Worm (Caenorhabditis elegans) whole organism, early embryonic: ENCODE data around the gene nspb-8.

Experiments
- B0310.2 ChIP-seq: sonication (generic microtip); optimal IDR thresholded peaks from 2 replicates; lab custom pipeline; 2016; ENCODE audit warnings: mild to moderate bottlenecking, missing genetic modification characterization, missing compliant biosample characterization
- F13C5.2 ChIP-seq: sonication (generic microtip); optimal IDR thresholded peaks from 2 replicates; lab custom pipeline; 2017; ENCODE audit warnings: mild to moderate bottlenecking, missing genetic modification characterization, inconsistent platforms, missing compliant biosample characterization
- aly-1 ChIP-seq: sonication (generic microtip); optimal IDR thresholded peaks from 2 replicates; lab custom pipeline; 2016; ENCODE audit warnings: missing genetic modification characterization, missing compliant biosample characterization
- ama-1 ChIP-seq: fragments of 150-350 bp; optimal IDR thresholded peaks from 2 replicates; lab custom pipeline; 2014
- ceh-13 ChIP-seq: fragments of 200-800 bp; sonication (Bioruptor generic); optimal IDR thresholded peaks from 2 replicates; lab custom pipeline; 2018; ENCODE audit warnings: mild to moderate bottlenecking, missing genetic modification characterization, missing compliant biosample characterization
- ceh-36 ChIP-seq: sonication (generic microtip); optimal IDR thresholded peaks from 2 replicates; lab custom pipeline; 2016; ENCODE audit warnings: missing genetic modification characterization, inconsistent platforms, missing compliant biosample characterization
- ets-7 ChIP-seq: sonication (generic microtip); optimal IDR thresholded peaks from 2 replicates; lab custom pipeline; 2016; ENCODE audit warnings: missing genotype, missing genetic modification characterization, missing compliant biosample characterization
- flt-1 ChIP-seq: fragments of 200-800 bp; sonication (Bioruptor generic); IDR thresholded peaks from 2 replicates; pipeline ENCODE4 v1.3.6; 2022; ENCODE audit warnings: missing genetic modification characterization, missing compliant biosample characterization
- hmbx-1 ChIP-seq: sonication (generic microtip); optimal IDR thresholded peaks from 2 replicates; lab custom pipeline; 2016; ENCODE audit warnings: mild to moderate bottlenecking, missing genetic modification characterization, missing compliant biosample characterization
- hmg-4 ChIP-seq: fragments of 200-800 bp; sonication (Bioruptor generic); optimal IDR thresholded peaks from 2 replicates; lab custom pipeline; 2018; ENCODE audit warnings: mild to moderate bottlenecking, missing genetic modification characterization, missing compliant biosample characterization
- hnd-1 ChIP-seq: sonication (generic microtip); optimal IDR thresholded peaks from 2 replicates; lab custom pipeline; 2016; ENCODE audit warnings: missing genetic modification characterization, missing compliant biosample characterization
- pes-1 ChIP-seq: fragments of 200-800 bp; sonication (Bioruptor generic); IDR thresholded peaks from 2 replicates; pipeline ENCODE4 v1.3.6; 2022; ENCODE audit warnings: missing genetic modification reagents, missing genetic modification characterization, missing compliant biosample characterization
- scrt-1 ChIP-seq: fragments of 200-800 bp; sonication (Bioruptor generic); IDR thresholded peaks from 2 replicates; pipeline ENCODE4 v1.3.6; 2022; ENCODE audit warnings: missing genetic modification characterization, missing compliant biosample characterization
- sea-1 ChIP-seq: fragments of 200-800 bp; sonication (Bioruptor generic); conservative IDR thresholded peaks from 2 replicates; pipeline ENCODE4 v1.3.6; 2022; ENCODE audit warnings: missing genetic modification characterization, missing compliant biosample characterization
- tbx-11 ChIP-seq: fragments of 200-800 bp; sonication (Bioruptor generic); IDR thresholded peaks from 2 replicates; pipeline ENCODE4 v1.3.6; 2022; ENCODE audit warnings: missing genetic modification characterization, missing compliant biosample characterization
- tbx-37 ChIP-seq: fragments of 200-800 bp; sonication (Bioruptor generic); conservative IDR thresholded peaks from 2 replicates; pipeline ENCODE4 v1.3.6; 2022; ENCODE audit warnings: missing genetic modification reagents, missing genetic modification characterization, missing compliant biosample characterization
- tra-4 ChIP-seq: sonication (generic microtip); optimal IDR thresholded peaks from 2 replicates; lab custom pipeline; 2017; ENCODE audit warnings: missing genetic modification characterization, missing compliant biosample characterization

nspb-8 gene

DNA sequence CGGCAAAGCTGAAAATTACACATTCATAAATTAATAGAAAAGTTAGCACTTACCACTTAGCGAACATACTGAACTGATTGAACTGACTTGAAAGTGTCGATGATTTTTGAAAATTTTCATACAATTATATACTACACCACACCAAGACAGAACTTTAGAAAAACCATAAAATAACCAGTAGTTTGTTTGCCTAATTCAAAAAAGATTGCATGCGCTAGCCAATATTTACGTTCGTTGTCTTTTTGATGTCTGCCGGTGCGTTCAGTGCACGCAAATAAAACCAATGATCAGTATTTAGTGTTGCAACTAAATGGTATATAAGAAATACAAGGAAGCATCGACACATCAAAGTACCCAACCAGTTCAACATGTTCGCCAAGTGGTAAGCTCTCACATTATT is at the start of gene nspb-8, which contains the start of gene nspb-9:
Gene nspb-8 (minus strand): TSS at position 101 of the 400 bp plus-strand sequence.
Gene nspb-9 (plus strand): TSS at position 311 of the 400 bp plus-strand sequence.
- TF ChIP-seq tra-4 (tag; lab: Kevin White, UChicago), result no peak

DNA sequence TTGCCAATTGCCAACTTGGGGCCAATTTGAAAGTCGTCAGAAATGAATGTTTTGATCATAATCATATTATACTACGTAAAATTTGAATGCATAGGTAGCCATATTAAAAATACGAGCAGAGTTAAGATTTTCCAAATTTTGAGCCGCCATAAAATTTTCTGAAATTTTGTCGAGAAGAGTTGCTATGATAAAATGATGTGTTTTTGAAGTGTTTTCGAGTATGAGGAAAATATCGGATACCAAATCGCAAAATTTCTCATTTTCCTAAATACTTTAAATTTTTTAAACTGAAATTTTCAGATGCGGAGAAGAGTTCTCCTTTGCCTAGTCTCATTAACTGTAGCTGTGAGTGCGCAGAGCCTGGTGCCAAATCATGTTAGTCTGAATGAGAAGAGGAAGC is 46.9 kb upstream of the nspb-8 start, which contains the start of gene tag-297:
Gene tag-297 (plus strand): TSS at position 301 of the 400 bp plus-strand sequence.
- TF ChIP-seq tbx-11 (GFP tag; lab: Robert Waterston, UW), result no peak
- no peak for TF ChIP-seq tra-4 (tag; lab: Kevin White, UChicago)
- no peak for TF ChIP-seq hmg-4 (GFP tag; lab: Kevin White, UChicago)
- no peak for TF ChIP-seq ceh-13 (GFP tag; lab: Kevin White, UChicago)
- no peak for TF ChIP-seq aly-1
- TF ChIP-seq tbx-37 (GFP tag; lab: Robert Waterston, UW), result no peak
- no peak for TF ChIP-seq hnd-1
- TF ChIP-seq sea-1 (GFP tag; lab: Robert Waterston, UW), result no peak
- no peak for TF ChIP-seq pes-1 (GFP tag; lab: Robert Waterston, UW)
- TF ChIP-seq ceh-36 (tag; lab: Kevin White, UChicago), result no peak
- no peak for TF ChIP-seq F13C5.2 (tag; lab: Kevin White, UChicago)
- TF ChIP-seq ama-1 (lab: Kevin White, UChicago), result no peak
- no peak for TF ChIP-seq flt-1
- TF ChIP-seq B0310.2 (tag; lab: Kevin White, UChicago), result no peak
- TF ChIP-seq hmbx-1 (tag; lab: Kevin White, UChicago), result no peak
- no peak for TF ChIP-seq scrt-1
- TF ChIP-seq ets-7 (tag; lab: Kevin White, UChicago), result no peak

- TF ChIP-seq tbx-37 (GFP tag; lab: Robert Waterston, UW), result no peak
- TF ChIP-seq hmg-4 (GFP tag; lab: Kevin White, UChicago), result no peak
- no peak for TF ChIP-seq B0310.2 (tag; lab: Kevin White, UChicago)
- no peak for TF ChIP-seq ama-1 (lab: Kevin White, UChicago)
- TF ChIP-seq hnd-1, result no peak
- no peak for TF ChIP-seq ceh-13 (GFP tag; lab: Kevin White, UChicago)
- no peak for TF ChIP-seq ceh-36 (tag; lab: Kevin White, UChicago)
- no peak for TF ChIP-seq tra-4 (tag; lab: Kevin White, UChicago)
- TF ChIP-seq flt-1, result no peak
- TF ChIP-seq F13C5.2 (tag; lab: Kevin White, UChicago), result no peak
- no peak for TF ChIP-seq aly-1
Measured at ce11 chrII:14626883-14627282, 46.4 kb upstream of the nspb-8 start.

DNA sequence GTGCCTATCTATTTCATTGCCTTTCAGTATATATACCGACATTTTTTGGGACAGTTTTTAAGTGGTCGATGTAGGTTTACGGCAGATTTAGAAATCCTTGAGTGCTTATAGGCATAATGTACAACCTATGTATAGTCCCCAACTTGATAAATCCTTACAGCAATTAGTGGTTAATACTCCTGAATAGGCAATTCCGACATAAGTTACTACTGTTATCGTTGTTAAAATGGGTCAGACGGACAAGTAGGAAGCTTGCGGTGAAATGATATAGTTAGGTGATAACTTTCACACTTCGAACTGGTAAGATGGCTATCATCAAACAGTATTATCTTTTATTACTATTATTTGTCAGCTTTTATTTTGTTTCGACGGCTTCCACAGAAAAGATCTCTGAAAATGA is 42.3 kb upstream of the nspb-8 start, which contains the start of gene mltn-10:
Gene mltn-10 (plus strand): TSS at position 301 of the 400 bp plus-strand sequence.
- TF ChIP-seq scrt-1 (no peak), tbx-11 (GFP tag; lab: Robert Waterston, UW) (no peak), ama-1 (lab: Kevin White, UChicago) (no peak), flt-1 (no peak), ceh-13 (GFP tag; lab: Kevin White, UChicago) (no peak), hmbx-1 (tag; lab: Kevin White, UChicago) (no peak), ets-7 (tag; lab: Kevin White, UChicago) (no peak), tra-4 (tag; lab: Kevin White, UChicago) (no peak), B0310.2 (tag; lab: Kevin White, UChicago) (no peak), pes-1 (GFP tag; lab: Robert Waterston, UW) (no peak), tbx-37 (GFP tag; lab: Robert Waterston, UW) (no peak), sea-1 (GFP tag; lab: Robert Waterston, UW) (no peak), hmg-4 (GFP tag; lab: Kevin White, UChicago) (no peak), ceh-36 (tag; lab: Kevin White, UChicago) (no peak), aly-1 (no peak)

DNA sequence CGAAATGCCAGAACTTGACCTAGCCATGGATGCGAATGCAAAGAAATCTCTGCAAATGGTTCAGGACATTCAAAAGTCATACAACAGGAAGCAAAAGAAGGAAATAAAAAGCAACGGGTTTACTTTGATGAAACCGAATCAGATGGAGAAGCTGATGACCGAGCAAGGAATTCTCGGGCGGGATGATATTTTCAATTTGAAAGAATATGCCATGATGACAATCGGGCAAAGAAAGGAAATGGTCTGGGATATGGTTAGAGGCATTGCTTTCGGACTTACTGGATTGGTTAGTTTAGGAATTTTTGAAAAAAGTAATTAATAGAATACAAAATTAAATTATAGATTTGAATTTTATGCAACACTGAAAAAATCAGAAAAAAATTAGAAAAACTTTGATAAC is 40.3 kb upstream of the nspb-8 start:
- TF ChIP-seq ceh-13 (GFP tag; lab: Kevin White, UChicago) (no peak), hmbx-1 (tag; lab: Kevin White, UChicago) (no peak), tbx-37 (GFP tag; lab: Robert Waterston, UW) (no peak), pes-1 (GFP tag; lab: Robert Waterston, UW) (no peak), hmg-4 (GFP tag; lab: Kevin White, UChicago) (no peak), tra-4 (tag; lab: Kevin White, UChicago) (no peak), tbx-11 (GFP tag; lab: Robert Waterston, UW) (no peak), flt-1 (no peak), sea-1 (GFP tag; lab: Robert Waterston, UW) (no peak), hnd-1 (no peak), scrt-1 (no peak), F13C5.2 (tag; lab: Kevin White, UChicago) (no peak), ceh-36 (tag; lab: Kevin White, UChicago) (no peak), ama-1 (lab: Kevin White, UChicago) (no peak), B0310.2 (tag; lab: Kevin White, UChicago) (no peak)

DNA sequence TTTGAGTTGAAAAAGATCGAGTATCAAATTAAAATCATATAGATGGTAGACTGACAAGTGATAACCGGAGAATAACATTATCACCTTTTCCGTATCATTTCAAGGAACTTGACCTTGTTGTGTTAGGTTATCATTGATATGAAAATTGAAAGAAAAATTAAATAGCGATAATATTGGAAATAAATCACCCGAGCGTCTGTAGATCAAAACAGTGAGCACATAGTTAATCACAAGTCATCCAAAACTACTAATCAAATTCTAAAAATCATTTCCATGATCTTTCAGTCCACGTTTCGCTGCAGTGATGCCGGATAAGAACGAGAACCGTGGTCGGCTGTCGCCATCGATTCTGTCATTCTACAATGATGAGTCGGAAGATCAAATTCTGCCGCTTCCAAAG is 39.4 kb upstream of the nspb-8 start:
- TF ChIP-seq pes-1 (GFP tag; lab: Robert Waterston, UW) (no peak), scrt-1 (no peak), ets-7 (tag; lab: Kevin White, UChicago) (no peak), ama-1 (lab: Kevin White, UChicago) (no peak), tbx-11 (GFP tag; lab: Robert Waterston, UW) (no peak), hnd-1 (no peak), tra-4 (tag; lab: Kevin White, UChicago) (no peak), hmbx-1 (tag; lab: Kevin White, UChicago) (no peak), flt-1 (no peak), tbx-37 (GFP tag; lab: Robert Waterston, UW) (no peak), ceh-36 (tag; lab: Kevin White, UChicago) (no peak), hmg-4 (GFP tag; lab: Kevin White, UChicago) (no peak), F13C5.2 (tag; lab: Kevin White, UChicago) (no peak), aly-1 (no peak), ceh-13 (GFP tag; lab: Kevin White, UChicago) (no peak), B0310.2 (tag; lab: Kevin White, UChicago) (no peak), sea-1 (GFP tag; lab: Robert Waterston, UW) (no peak)

DNA sequence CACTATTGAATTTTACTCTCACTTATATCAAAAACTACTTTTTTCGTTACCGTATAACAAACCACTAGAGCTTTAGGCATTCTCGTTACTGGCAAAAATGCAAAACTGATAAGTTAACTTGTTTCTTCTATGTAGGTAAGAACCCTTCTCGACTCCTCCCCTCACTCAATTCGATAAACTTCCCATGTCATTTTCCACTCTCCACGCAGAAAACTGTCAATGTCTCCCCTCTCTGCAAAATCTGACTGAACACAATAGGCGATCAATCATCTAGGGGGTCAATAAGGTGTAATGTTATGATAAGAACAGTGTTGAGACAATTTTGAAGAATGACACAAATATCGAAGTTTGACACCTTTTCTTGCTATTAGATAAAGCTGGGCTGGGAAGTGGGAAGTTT is 38.3 kb upstream of the nspb-8 start:
- TF ChIP-seq ama-1 (lab: Kevin White, UChicago) (no peak), F13C5.2 (tag; lab: Kevin White, UChicago) (no peak), ceh-13 (GFP tag; lab: Kevin White, UChicago) (no peak), tbx-11 (GFP tag; lab: Robert Waterston, UW) (no peak), aly-1 (no peak), hnd-1 (no peak), hmg-4 (GFP tag; lab: Kevin White, UChicago) (no peak), B0310.2 (tag; lab: Kevin White, UChicago) (no peak), scrt-1 (no peak), ets-7 (tag; lab: Kevin White, UChicago) (no peak), ceh-36 (tag; lab: Kevin White, UChicago) (no peak), flt-1 (no peak), sea-1 (GFP tag; lab: Robert Waterston, UW) (no peak), tra-4 (tag; lab: Kevin White, UChicago) (no peak), hmbx-1 (tag; lab: Kevin White, UChicago) (no peak), tbx-37 (GFP tag; lab: Robert Waterston, UW) (no peak), pes-1 (GFP tag; lab: Robert Waterston, UW) (no peak)
